Worm (Caenorhabditis elegans) whole organism, early embryonic: ENCODE results near the gene Y42H9AR.1.

Experiments used
- ama-1 ChIP-seq: fragments of 150-350 bp; optimal IDR thresholded peaks from 2 replicates; lab custom pipeline; 2014
- flt-1 ChIP-seq: fragments of 200-800 bp; sonication (Bioruptor generic); IDR thresholded peaks from 2 replicates; pipeline ENCODE4 v1.3.6; 2022; ENCODE audit warnings: missing genetic modification characterization, missing compliant biosample characterization

- TF ChIP-seq ama-1 (lab: Kevin White, UChicago) (no peak), flt-1 (GFP tag; lab: Robert Waterston, UW) (no peak)
Measured at ce11 chrIV:8154966-8155365, 41.8 kb downstream of the Y42H9AR.1 start.
